Worm (Caenorhabditis elegans) whole organism, L1 larva: ENCODE results near the gene clec-132.

Source experiments
- C04F5.9 ChIP-seq: sonication (generic microtip); optimal IDR thresholded peaks from 2 replicates; lab custom pipeline; 2016; ENCODE audit warnings: missing genetic modification characterization, missing compliant biosample characterization
- C16A3.4 ChIP-seq: fragments of 150-350 bp; optimal IDR thresholded peaks from 2 replicates; lab custom pipeline; 2014; ENCODE audit warnings: missing biosample characterization, missing genetic modification characterization
- Y116A8C.19 ChIP-seq: sonication (generic microtip); optimal IDR thresholded peaks from 2 replicates; lab custom pipeline; 2016; ENCODE audit warnings: missing compliant biosample characterization, missing genetic modification characterization, borderline replicate concordance
- ama-1 ChIP-seq: fragments of 150-350 bp; optimal IDR thresholded peaks from 2 replicates; lab custom pipeline; 2014
- blmp-1 ChIP-seq: fragments of 150-350 bp; optimal IDR thresholded peaks from 2 replicates; lab custom pipeline; 2014; ENCODE audit warnings: missing biosample characterization, missing genetic modification characterization
- ceh-8 ChIP-seq: fragments of 200-800 bp; sonication (Bioruptor generic); optimal IDR thresholded peaks from 2 replicates; lab custom pipeline; 2018; ENCODE audit warnings: mild to moderate bottlenecking, missing genetic modification characterization, moderate library complexity, missing compliant biosample characterization
- ceh-90 ChIP-seq: sonication (generic microtip); optimal IDR thresholded peaks from 2 replicates; lab custom pipeline; 2016; ENCODE audit warnings: missing genetic modification characterization, missing compliant biosample characterization
- ces-1 ChIP-seq: fragments of 150-350 bp; optimal IDR thresholded peaks from 2 replicates; lab custom pipeline; 2014; ENCODE audit warnings: missing biosample characterization, missing genetic modification reagents, missing genetic modification characterization
- efl-1 ChIP-seq, 4 experiments: fragments of 150-350 bp; optimal IDR thresholded peaks in 3 of 4; peaks in 1 of 4; 1 replicate in 1 of 4; 2 replicates in 3 of 4; lab custom pipeline; 2014; ENCODE audit warnings: missing biosample characterization in 2 of 4, missing genetic modification characterization in 2 of 4, missing genetic modification reagents in 2 of 4
- egl-13 ChIP-seq: sonication (generic microtip); optimal IDR thresholded peaks from 2 replicates; lab custom pipeline; 2016; ENCODE audit warnings: missing genotype, missing genetic modification reagents, missing genetic modification characterization, missing compliant biosample characterization
- egl-27 ChIP-seq, 2 experiments: fragments of 150-350 bp in 1 of 2; sonication (generic microtip); optimal IDR thresholded peaks; 3 replicates each; lab custom pipeline; 2017 to 2018; ENCODE audit warnings: missing biosample characterization in 2 of 2, missing genetic modification characterization in 2 of 2, missing genetic modification reagents in 2 of 2
- elt-2 ChIP-seq: sonication (generic microtip); optimal IDR thresholded peaks from 2 replicates; lab custom pipeline; 2016; ENCODE audit warnings: missing genetic modification characterization, mild to moderate bottlenecking, inconsistent platforms, missing compliant biosample characterization, missing genetic modification reagents
- elt-3 ChIP-seq, 6 experiments: fragments of 150-350 bp in 1 of 6; sonication (generic microtip); optimal IDR thresholded peaks; 2 replicates each; lab custom pipeline; 2017 to 2018; ENCODE audit warnings: missing biosample characterization in 6 of 6, missing genetic modification characterization in 6 of 6, inconsistent platforms in 1 of 6
- ets-5 ChIP-seq: fragments of 200-800 bp; sonication (Bioruptor generic); IDR thresholded peaks from 2 replicates; pipeline ENCODE4 v1.3.6; 2022; ENCODE audit warnings: missing genetic modification characterization, missing compliant biosample characterization
- fkh-10 ChIP-seq: sonication (generic microtip); optimal IDR thresholded peaks from 2 replicates; lab custom pipeline; 2017; ENCODE audit warnings: missing biosample characterization, missing genetic modification reagents, missing genetic modification characterization
- fkh-4 ChIP-seq: sonication (generic microtip); optimal IDR thresholded peaks from 2 replicates; lab custom pipeline; 2016; ENCODE audit warnings: missing compliant biosample characterization, missing genetic modification characterization, borderline replicate concordance
- fos-1 ChIP-seq: fragments of 150-350 bp; optimal IDR thresholded peaks from 2 replicates; lab custom pipeline; 2014; ENCODE audit warnings: missing biosample characterization, missing genetic modification characterization
- hlh-17 ChIP-seq: fragments of 200-800 bp; sonication (Bioruptor generic); optimal IDR thresholded peaks from 2 replicates; lab custom pipeline; 2018; ENCODE audit warnings: missing genetic modification characterization, mild to moderate bottlenecking, missing compliant biosample characterization, moderate library complexity, borderline replicate concordance
- hlh-4 ChIP-seq: sonication (generic microtip); optimal IDR thresholded peaks from 2 replicates; lab custom pipeline; 2016; ENCODE audit warnings: mild to moderate bottlenecking, missing genetic modification characterization, missing compliant biosample characterization
- hpl-2 ChIP-seq: fragments of 150-350 bp; optimal IDR thresholded peaks from 2 replicates; lab custom pipeline; 2014; ENCODE audit warnings: missing biosample characterization, missing genetic modification reagents, missing genetic modification characterization
- isw-1 ChIP-seq: fragments of 200-800 bp; sonication (Bioruptor generic); IDR thresholded peaks from 2 replicates; pipeline ENCODE4 v1.3.6; 2022; ENCODE audit warnings: missing genetic modification characterization, missing compliant biosample characterization
- jun-1 ChIP-seq: fragments of 150-350 bp; optimal IDR thresholded peaks from 2 replicates; lab custom pipeline; 2014; ENCODE audit warnings: missing biosample characterization, missing genetic modification reagents, missing genetic modification characterization
- lin-13 ChIP-seq: fragments of 150-350 bp; optimal IDR thresholded peaks from 2 replicates; lab custom pipeline; 2014; ENCODE audit warnings: missing biosample characterization, missing genetic modification reagents, missing genetic modification characterization
- lin-15B ChIP-seq: fragments of 150-350 bp; sonication (generic microtip); optimal IDR thresholded peaks from 3 replicates; lab custom pipeline; 2014; ENCODE audit warnings: missing biosample characterization, missing genetic modification characterization
- lin-35 ChIP-seq, 2 experiments: fragments of 150-350 bp; optimal IDR thresholded peaks; 2 replicates each; lab custom pipeline; 2014; ENCODE audit warnings: missing biosample characterization in 2 of 2, missing genetic modification characterization in 2 of 2, missing genetic modification reagents in 2 of 2
- lin-39 ChIP-seq: fragments of 150-350 bp; optimal IDR thresholded peaks from 2 replicates; lab custom pipeline; 2014; ENCODE audit warnings: missing biosample characterization, missing genetic modification reagents, missing genetic modification characterization
- nhr-12 ChIP-seq: sonication (generic microtip); optimal IDR thresholded peaks from 2 replicates; lab custom pipeline; 2017; ENCODE audit warnings: missing biosample characterization, missing genetic modification characterization
- nhr-19 ChIP-seq: fragments of 200-800 bp; sonication (Bioruptor generic); conservative IDR thresholded peaks from 2 replicates; pipeline ENCODE4 v1.3.6; 2022; ENCODE audit warnings: missing genetic modification characterization, missing compliant biosample characterization
- nhr-237 ChIP-seq: fragments of 150-350 bp; optimal IDR thresholded peaks from 2 replicates; lab custom pipeline; 2014; ENCODE audit warnings: missing biosample characterization, missing genetic modification characterization
- nhr-28 ChIP-seq: fragments of 150-350 bp; optimal IDR thresholded peaks from 2 replicates; lab custom pipeline; 2014; ENCODE audit warnings: missing biosample characterization, missing genetic modification characterization
- nhr-71 ChIP-seq: sonication (generic microtip); optimal IDR thresholded peaks from 2 replicates; lab custom pipeline; 2016; ENCODE audit warnings: mild to moderate bottlenecking, missing genetic modification characterization, moderate library complexity, missing compliant biosample characterization
- nhr-76 ChIP-seq: sonication (generic microtip); optimal IDR thresholded peaks from 2 replicates; lab custom pipeline; 2017; ENCODE audit warnings: missing biosample characterization, missing genetic modification characterization
- nhr-85 ChIP-seq: sonication (generic microtip); peaks from one replicate; lab custom pipeline; 2016; ENCODE audit warnings: missing genetic modification characterization, inconsistent platforms, missing compliant biosample characterization
- nhr-90 ChIP-seq: sonication (generic microtip); optimal IDR thresholded peaks from 2 replicates; lab custom pipeline; 2016; ENCODE audit warnings: mild to moderate bottlenecking, missing genetic modification characterization, missing compliant biosample characterization; ENCODE audit not compliant: poor library complexity
- pag-3 ChIP-seq: sonication (generic microtip); optimal IDR thresholded peaks from 2 replicates; lab custom pipeline; 2017; ENCODE audit warnings: missing genetic modification characterization, mild to moderate bottlenecking, missing compliant biosample characterization, antibody characterized with exemption, borderline replicate concordance; ENCODE audit not compliant: insufficient read depth
- pax-3 ChIP-seq: fragments of 200-800 bp; sonication (Bioruptor generic); optimal IDR thresholded peaks from 2 replicates; lab custom pipeline; 2018; ENCODE audit warnings: mild to moderate bottlenecking, missing genetic modification characterization, moderate library complexity, missing compliant biosample characterization
- pqm-1 ChIP-seq: sonication (generic microtip); optimal IDR thresholded peaks from 3 replicates; lab custom pipeline; 2017; ENCODE audit warnings: missing biosample characterization, missing genetic modification characterization
- skn-1 ChIP-seq: fragments of 150-350 bp; optimal IDR thresholded peaks from 2 replicates; lab custom pipeline; 2014; ENCODE audit warnings: missing biosample characterization, missing genetic modification characterization
- snpc-4 ChIP-seq: fragments of 150-350 bp; optimal IDR thresholded peaks from 2 replicates; lab custom pipeline; 2014; ENCODE audit warnings: missing biosample characterization, missing genetic modification characterization
- snu-23 ChIP-seq: sonication (generic microtip); optimal IDR thresholded peaks from 2 replicates; lab custom pipeline; 2016; ENCODE audit warnings: missing genetic modification characterization, missing compliant biosample characterization
- sox-4 ChIP-seq: sonication (generic microtip); optimal IDR thresholded peaks from 2 replicates; lab custom pipeline; 2016; ENCODE audit warnings: missing genetic modification characterization, missing compliant biosample characterization
- sptf-1 ChIP-seq: fragments of 150-350 bp; optimal IDR thresholded peaks from 2 replicates; lab custom pipeline; 2014; ENCODE audit warnings: missing biosample characterization, missing genetic modification characterization
- sup-37 ChIP-seq: fragments of 200-800 bp; sonication (Bioruptor generic); optimal IDR thresholded peaks from 2 replicates; lab custom pipeline; 2018; ENCODE audit warnings: mild to moderate bottlenecking, missing genetic modification characterization, missing compliant biosample characterization
- unc-130 ChIP-seq: fragments of 150-350 bp; optimal IDR thresholded peaks from 2 replicates; lab custom pipeline; 2017; ENCODE audit warnings: missing biosample characterization, missing genetic modification characterization, inconsistent platforms
- unc-98 ChIP-seq: fragments of 200-800 bp; sonication (Bioruptor generic); IDR thresholded peaks from 2 replicates; pipeline ENCODE4 v1.3.6; 2022; ENCODE audit warnings: missing genetic modification characterization, missing compliant biosample characterization
- vab-15 ChIP-seq: sonication (generic microtip); optimal IDR thresholded peaks from 2 replicates; lab custom pipeline; 2017; ENCODE audit warnings: missing genotype, mild to moderate bottlenecking, missing genetic modification characterization, missing compliant biosample characterization
- ztf-4 ChIP-seq: fragments of 150-350 bp; optimal IDR thresholded peaks from 2 replicates; lab custom pipeline; 2014; ENCODE audit warnings: missing biosample characterization, missing genetic modification characterization

The clec-132 gene

ce11 chrII:3553453-3553852, 23.4 kb upstream of the clec-132 start, which contains the start of gene dnc-3 (continued):
- TF ChIP-seq hlh-17 (no peak), hpl-2 (GFP tag; lab: Kevin White, UChicago) (no peak), pax-3 (peak; percentile 70), lin-15B (tag; lab: Kevin White, UChicago) (peak; percentile 28), fkh-4 (tag; lab: Kevin White, UChicago) (peak; percentile 72), fos-1 (tag; lab: Kevin White, UChicago) (peak; percentile 29), nhr-28 (tag; lab: Kevin White, UChicago) (no peak), C04F5.9 (tag; lab: Kevin White, UChicago) (peak; percentile 77), ama-1 (lab: Kevin White, UChicago) (no peak), egl-27 (tag; optimal IDR thresholded peaks at IDR 0.05; lab: Kevin White, UChicago) (no peak), lin-35 (GFP tag; optimal IDR thresholded peaks at IDR 0.05; lab: Kevin White, UChicago) (peak; percentile 49 to 54)
- TF ChIP-seq, all 84 proteins: peak for 49

ce11 chrII:3554673-3555072, 22.2 kb upstream of the clec-132 start:
- TF ChIP-seq efl-1 (optimal IDR thresholded peaks at IDR 0.05; lab: Kevin White, UChicago) (no peak), efl-1 (GFP tag; optimal IDR thresholded peaks at IDR 0.05 in 1 of 2; lab: Kevin White, UChicago) (peak in 1 of 2 experiments; percentile 64), jun-1 (no peak)
- TF ChIP-seq, all 84 proteins: peak for 1

ce11 chrII:3555281-3555680, 21.6 kb upstream of the clec-132 start:
- TF ChIP-seq nhr-237 (tag; lab: Kevin White, UChicago) (no peak), vab-15 (tag; lab: Kevin White, UChicago) (peak; percentile 18), unc-98 (no peak), nhr-12 (tag; lab: Kevin White, UChicago) (no peak), ces-1 (GFP tag; lab: Kevin White, UChicago) (no peak), nhr-19 (GFP tag; lab: Robert Waterston, UW) (no peak), hlh-17 (no peak), isw-1 (GFP tag; lab: Robert Waterston, UW) (no peak), C04F5.9 (tag; lab: Kevin White, UChicago) (no peak), hpl-2 (GFP tag; lab: Kevin White, UChicago) (no peak), blmp-1 (tag; lab: Kevin White, UChicago) (peak; percentile 67), egl-13 (tag; lab: Kevin White, UChicago) (no peak), fkh-10 (GFP tag; lab: Kevin White, UChicago) (no peak), nhr-76 (tag; lab: Kevin White, UChicago) (no peak), elt-2 (tag; lab: Kevin White, UChicago) (no peak), snpc-4 (no peak), sup-37 (GFP tag; lab: Kevin White, UChicago) (no peak), lin-39 (no peak), lin-15B (tag; lab: Kevin White, UChicago) (no peak), ets-5 (GFP tag; lab: Robert Waterston, UW) (no peak), ceh-90 (no peak), pag-3 (tag; lab: Kevin White, UChicago) (no peak), snu-23 (GFP tag; lab: Kevin White, UChicago) (peak; percentile 29), nhr-90 (peak; percentile 27), hlh-4 (tag; lab: Kevin White, UChicago) (no peak), jun-1 (no peak), unc-130 (tag; lab: Kevin White, UChicago) (no peak), nhr-85 (tag; lab: Kevin White, UChicago) (peak; percentile 85), egl-27 (tag; optimal IDR thresholded peaks at IDR 0.05; lab: Kevin White, UChicago) (no peak), pax-3 (no peak), elt-3 (tag; optimal IDR thresholded peaks at IDR 0.05; lab: Kevin White, UChicago) (peak in 2 of 6 experiments; percentile 30 to 54), lin-13 (GFP tag; lab: Kevin White, UChicago) (peak; percentile 0), skn-1 (tag; lab: Kevin White, UChicago) (no peak), Y116A8C.19 (tag; lab: Kevin White, UChicago) (no peak), pqm-1 (tag; lab: Kevin White, UChicago) (no peak), sox-4 (tag; lab: Kevin White, UChicago) (no peak), nhr-71 (tag; lab: Kevin White, UChicago) (no peak), ztf-4 (tag; lab: Kevin White, UChicago) (no peak), efl-1 (optimal IDR thresholded peaks at IDR 0.05; lab: Kevin White, UChicago) (no peak), efl-1 (GFP tag; optimal IDR thresholded peaks at IDR 0.05 in 1 of 2; lab: Kevin White, UChicago) (peak in 1 of 2 experiments; percentile 19), ceh-8 (GFP tag; lab: Kevin White, UChicago) (no peak), sptf-1 (tag; lab: Kevin White, UChicago) (no peak), C16A3.4 (tag; lab: Kevin White, UChicago) (no peak)
